Fruit fly (Drosophila melanogaster): Measurements from ENCODE around the gene kst.
A peak's percentile ranks its signal among the peaks of the same experiment; 100 is the strongest.

kst gene

dm6 chr3L:3408796-3409625 lies 72.4 kb downstream of the kst start:
- no peak for TF ChIP-seq CTCF (optimal IDR thresholded peaks at IDR 0.05)
- TF ChIP-seq CG8478 (optimal IDR thresholded peaks at IDR 0.05) = no peak

dm6 chr3L:3409626-3410301 lies 73.1 kb downstream of the kst start:
- TF ChIP-seq CTCF (optimal IDR thresholded peaks at IDR 0.05) (no peak), CG8478 (optimal IDR thresholded peaks at IDR 0.05) (no peak)

- TF ChIP-seq CTCF (optimal IDR thresholded peaks at IDR 0.05) (no peak), CG8478 (optimal IDR thresholded peaks at IDR 0.05) (no peak)
These were observed 74.4 kb downstream of the kst start for dm6 chr3L:3410978-3411629.

- TF ChIP-seq CTCF (optimal IDR thresholded peaks at IDR 0.05) (no peak), CG8478 (optimal IDR thresholded peaks at IDR 0.05) (no peak)
These were observed 75.0 kb downstream of the kst start for dm6 chr3L:3411699-3412098.

- no peak for TF ChIP-seq CTCF (optimal IDR thresholded peaks at IDR 0.05)
- TF ChIP-seq CG8478 (optimal IDR thresholded peaks at IDR 0.05) = no peak
These were observed 78.3 kb downstream of the kst start for dm6 chr3L:3414796-3415568.

dm6 chr3L:3415633-3416198 lies 79.1 kb downstream of the kst start:
- no peak for TF ChIP-seq CG8478 (optimal IDR thresholded peaks at IDR 0.05)
- no peak for TF ChIP-seq CTCF (optimal IDR thresholded peaks at IDR 0.05)

dm6 chr3L:3417120-3417519 lies 80.5 kb downstream of the kst start:
- no peak for TF ChIP-seq CTCF (optimal IDR thresholded peaks at IDR 0.05)
- peak; percentile 2 for TF ChIP-seq CG8478 (optimal IDR thresholded peaks at IDR 0.05)

Measured in S2 (cell line).